Fruit fly (Drosophila melanogaster) whole organism, embryonic: ENCODE data around the gene CG14219.

Experiments used
- BtbVII ChIP-seq: fragments of 200-800 bp; sonication (Bioruptor generic); optimal IDR thresholded peaks from 3 replicates; lab custom pipeline; 2017; ENCODE audit warnings: missing biosample characterization, mild to moderate bottlenecking, missing genetic modification characterization
- CG10462 ChIP-seq: fragments of 200-800 bp; sonication (Bioruptor generic); optimal IDR thresholded peaks from 2 replicates; lab custom pipeline; 2016; ENCODE audit warnings: missing biosample characterization, missing genetic modification characterization
- CG10959 ChIP-seq: fragments of 200-800 bp; sonication (Bioruptor generic); IDR thresholded peaks from 2 replicates; pipeline ENCODE4 v1.3.6; 2022; ENCODE audit warnings: missing biosample characterization, missing genetic modification characterization
- CG12769 ChIP-seq: fragments of 200-800 bp; sonication (Bioruptor generic); optimal IDR thresholded peaks from 2 replicates; lab custom pipeline; 2019; ENCODE audit warnings: missing biosample characterization, mild to moderate bottlenecking, missing genetic modification characterization, moderate library complexity
- CG13123 ChIP-seq: fragments of 200-800 bp; sonication (Bioruptor generic); optimal IDR thresholded peaks from 2 replicates; lab custom pipeline; 2016; ENCODE audit warnings: missing biosample characterization, missing genetic modification characterization
- CG14965 ChIP-seq: fragments of 200-800 bp; sonication (Bioruptor generic); optimal IDR thresholded peaks from 2 replicates; lab custom pipeline; 2016; ENCODE audit warnings: missing biosample characterization, missing genetic modification characterization, borderline replicate concordance
- CG18599 ChIP-seq: fragments of 200-800 bp; sonication (Bioruptor generic); optimal IDR thresholded peaks from 3 replicates; lab custom pipeline; 2017; ENCODE audit warnings: missing biosample characterization, missing genetic modification characterization, mild to moderate bottlenecking, moderate library complexity, missing genetic modification reagents
- CG32532 ChIP-seq: fragments of 200-800 bp; sonication (Bioruptor generic); IDR thresholded peaks from 2 replicates; pipeline ENCODE4 v1.3.6; 2022; ENCODE audit warnings: missing biosample characterization, missing genetic modification characterization
- CG3726 ChIP-seq: fragments of 200-800 bp; sonication (Bioruptor generic); IDR thresholded peaks from 3 replicates; pipeline ENCODE4, ENCODE4 v1.3.6; 2022; ENCODE audit warnings: missing biosample characterization, missing genetic modification characterization
- CG4730 ChIP-seq: fragments of 200-800 bp; sonication (Bioruptor generic); IDR thresholded peaks from 2 replicates; pipeline ENCODE4 v1.3.6; 2022; ENCODE audit warnings: missing biosample characterization, missing genetic modification characterization
- CG6683 ChIP-seq: fragments of 200-800 bp; sonication (Bioruptor generic); optimal IDR thresholded peaks from 2 replicates; lab custom pipeline; 2017; ENCODE audit warnings: missing biosample characterization, mild to moderate bottlenecking, missing genetic modification characterization, missing genetic modification reagents
- CG6765 ChIP-seq: fragments of 200-800 bp; sonication (Bioruptor generic); optimal IDR thresholded peaks from 3 replicates; lab custom pipeline; 2017; ENCODE audit warnings: missing biosample characterization, mild to moderate bottlenecking, missing genetic modification characterization
- CG7786 ChIP-seq: fragments of 200-800 bp; sonication (Bioruptor generic); optimal IDR thresholded peaks from 2 replicates; lab custom pipeline; 2016; ENCODE audit warnings: missing biosample characterization, missing genetic modification characterization
- CG7928 ChIP-seq: fragments of 200-800 bp; sonication (Bioruptor generic); optimal IDR thresholded peaks from 2 replicates; lab custom pipeline; 2017; ENCODE audit warnings: missing biosample characterization, mild to moderate bottlenecking, missing genetic modification characterization
- CG7987 ChIP-seq: fragments of 200-800 bp; sonication (Bioruptor generic); optimal IDR thresholded peaks from 2 replicates; lab custom pipeline; 2018; ENCODE audit warnings: missing biosample characterization, mild to moderate bottlenecking, missing genetic modification characterization, moderate library complexity
- CG8388 ChIP-seq: fragments of 200-800 bp; sonication (Bioruptor generic); optimal IDR thresholded peaks from 2 replicates; lab custom pipeline; 2019; ENCODE audit warnings: missing biosample characterization, mild to moderate bottlenecking, missing genetic modification characterization, moderate library complexity
- CG8478 ChIP-seq: fragments of >200 bp; optimal IDR thresholded peaks from 2 replicates; lab custom pipeline; 2018
- Dip3 ChIP-seq: fragments of 200-800 bp; sonication (Bioruptor generic); optimal IDR thresholded peaks from 3 replicates; lab custom pipeline; 2016; ENCODE audit warnings: missing biosample characterization, missing genetic modification characterization
- Drgx ChIP-seq: fragments of 200-800 bp; sonication (Bioruptor generic); IDR thresholded peaks from 2 replicates; pipeline ENCODE4 v1.3.6; 2022; ENCODE audit warnings: missing biosample characterization, missing genetic modification characterization
- Fer1 ChIP-seq: fragments of 200-800 bp; sonication (Bioruptor generic); optimal IDR thresholded peaks from 2 replicates; lab custom pipeline; 2017; ENCODE audit warnings: missing biosample characterization, mild to moderate bottlenecking, missing genetic modification characterization
- GATAe ChIP-seq: fragments of 200-800 bp; sonication (Bioruptor generic); conservative IDR thresholded peaks from 2 replicates; pipeline ENCODE4 v1.3.6; 2022; ENCODE audit warnings: missing biosample characterization, missing genetic modification characterization
- Hand ChIP-seq: fragments of 200-800 bp; sonication (Bioruptor generic); optimal IDR thresholded peaks from 2 replicates; lab custom pipeline; 2017; ENCODE audit warnings: mild to moderate bottlenecking, missing biosample characterization, missing genetic modification reagents, missing genetic modification characterization
- Oaz ChIP-seq: fragments of 200-800 bp; sonication (Bioruptor generic); IDR thresholded peaks from 2 replicates; pipeline ENCODE4 v1.3.6; 2022; ENCODE audit warnings: missing biosample characterization, missing genetic modification characterization
- Opbp ChIP-seq: fragments of 200-800 bp; sonication (Bioruptor generic); IDR thresholded peaks from 3 replicates; pipeline ENCODE4 v1.3.6; 2022; ENCODE audit warnings: missing biosample characterization, missing genetic modification characterization; ENCODE audit not compliant: partially characterized antibody
- Poxn ChIP-seq: fragments of 200-800 bp; sonication (Bioruptor generic); IDR thresholded peaks from 2 replicates; pipeline ENCODE4 v1.3.6; 2022; ENCODE audit warnings: missing biosample characterization, missing genetic modification characterization
- Side ChIP-seq: fragments of 200-800 bp; sonication (Bioruptor generic); optimal IDR thresholded peaks from 2 replicates; lab custom pipeline; 2016; ENCODE audit warnings: missing biosample characterization, missing genetic modification characterization
- ab ChIP-seq: fragments of 200-800 bp; sonication (Bioruptor generic); optimal IDR thresholded peaks from 2 replicates; lab custom pipeline; 2016; ENCODE audit warnings: missing biosample characterization, missing genetic modification characterization
- cad ChIP-seq: fragments of >200 bp; optimal IDR thresholded peaks from 2 replicates; lab custom pipeline; 2017; ENCODE audit warnings: missing biosample characterization, missing genetic modification characterization
- cato ChIP-seq: fragments of 200-800 bp; sonication (Bioruptor generic); optimal IDR thresholded peaks from 2 replicates; lab custom pipeline; 2016; ENCODE audit warnings: missing biosample characterization, missing genetic modification characterization, borderline replicate concordance
- chinmo ChIP-seq: fragments of 200-800 bp; sonication (Bioruptor generic); IDR thresholded peaks from 4 replicates; pipeline ENCODE4 v1.3.6; 2022; ENCODE audit warnings: missing biosample characterization, missing genetic modification characterization; ENCODE audit not compliant: partially characterized antibody
- crp ChIP-seq, 2 experiments: fragments of 200-800 bp; sonication (Bioruptor generic); optimal IDR thresholded peaks; 2 replicates in 1 of 2; 3 replicates in 1 of 2; lab custom pipeline; 2017; ENCODE audit warnings: missing biosample characterization in 2 of 2, missing genetic modification characterization in 2 of 2, mild to moderate bottlenecking in 1 of 2, moderate library complexity in 1 of 2
- dm ChIP-seq: fragments of 200-800 bp; sonication (Bioruptor generic); optimal IDR thresholded peaks from 3 replicates; lab custom pipeline; 2016; ENCODE audit warnings: missing biosample characterization, missing genetic modification characterization
- dmrt99B ChIP-seq: fragments of 200-800 bp; sonication (Bioruptor generic); optimal IDR thresholded peaks from 2 replicates; lab custom pipeline; 2018; ENCODE audit warnings: missing biosample characterization, mild to moderate bottlenecking, missing genetic modification characterization, moderate library complexity
- grau ChIP-seq: fragments of 200-800 bp; optimal IDR thresholded peaks from 3 replicates; lab custom pipeline; 2019; ENCODE audit warnings: missing biosample characterization, mild to moderate bottlenecking, missing genetic modification characterization, moderate library complexity
- insv ChIP-seq, 2 experiments: fragments of 200-800 bp; sonication (Bioruptor generic); optimal IDR thresholded peaks; 3 replicates each; lab custom pipeline; 2016 to 2018; ENCODE audit warnings: missing biosample characterization in 2 of 2, missing genetic modification characterization in 2 of 2
- ken ChIP-seq: fragments of 200-800 bp; sonication (Bioruptor generic); IDR thresholded peaks from 3 replicates; pipeline ENCODE4 v1.3.6; 2022; ENCODE audit warnings: missing biosample characterization, missing genetic modification characterization
- klu ChIP-seq: fragments of 200-800 bp; sonication (Bioruptor generic); IDR thresholded peaks from 2 replicates; pipeline ENCODE4 v1.3.6; 2022; ENCODE audit warnings: missing biosample characterization, missing genetic modification characterization
- kni ChIP-seq: fragments of 200-800 bp; sonication (Bioruptor generic); optimal IDR thresholded peaks from 3 replicates; lab custom pipeline; 2017; ENCODE audit warnings: mild to moderate bottlenecking, missing biosample characterization, missing genetic modification reagents, missing genetic modification characterization
- lmd ChIP-seq: fragments of 200-800 bp; sonication (Bioruptor generic); IDR thresholded peaks from 2 replicates; pipeline ENCODE4 v1.3.6; 2022; ENCODE audit warnings: missing biosample characterization, missing genetic modification characterization
- mam ChIP-seq: fragments of 200-800 bp; sonication (Bioruptor generic); optimal IDR thresholded peaks from 3 replicates; lab custom pipeline; 2016; ENCODE audit warnings: missing biosample characterization, missing genetic modification characterization
- nom ChIP-seq: fragments of 200-800 bp; sonication (Bioruptor generic); optimal IDR thresholded peaks from 2 replicates; lab custom pipeline; 2017; ENCODE audit warnings: missing biosample characterization, missing genetic modification characterization, mild to moderate bottlenecking, moderate library complexity, missing genetic modification reagents
- pan ChIP-seq, 4 experiments: fragments of >200 bp in 3 of 4; fragments of 200-800 bp in 1 of 4; sonication (Bioruptor generic) in 1 of 4; optimal IDR thresholded peaks in 3 of 4; IDR thresholded peaks in 1 of 4; 2 replicates each; pipeline versions ENCODE4 v1.3.6 to Lab custom; 2017 to 2022; ENCODE audit warnings: missing biosample characterization in 2 of 4, missing genetic modification characterization in 2 of 4, mixed read lengths in 1 of 4
- phol ChIP-seq: fragments of 200-800 bp; sonication (Bioruptor generic); optimal IDR thresholded peaks from 3 replicates; lab custom pipeline; 2018; ENCODE audit warnings: missing biosample characterization, mild to moderate bottlenecking, missing genetic modification characterization, moderate library complexity
- sisA ChIP-seq: fragments of 200-800 bp; sonication (Bioruptor generic); IDR thresholded peaks from 2 replicates; pipeline ENCODE4 v1.3.6; 2022; ENCODE audit warnings: missing biosample characterization, missing genetic modification characterization
- tap ChIP-seq: fragments of 200-800 bp; optimal IDR thresholded peaks from 3 replicates; lab custom pipeline; 2019; ENCODE audit warnings: missing biosample characterization, mild to moderate bottlenecking, missing genetic modification characterization, moderate library complexity
- tgo ChIP-seq: fragments of 200-800 bp; sonication (Bioruptor generic); IDR thresholded peaks from 3 replicates; pipeline ENCODE4 v1.3.6; 2022; ENCODE audit warnings: missing biosample characterization, missing genetic modification characterization
- twi ChIP-seq: fragments of 200-800 bp; optimal IDR thresholded peaks from 2 replicates; lab custom pipeline; 2019; ENCODE audit warnings: missing biosample characterization, mild to moderate bottlenecking, missing genetic modification characterization, moderate library complexity
- unc-4 ChIP-seq: fragments of 200-800 bp; sonication (Bioruptor generic); IDR thresholded peaks from 2 replicates; pipeline ENCODE4 v1.3.6; 2022; ENCODE audit warnings: missing biosample characterization, missing genetic modification characterization; ENCODE audit not compliant: partially characterized antibody

CG14219 gene

DNA sequence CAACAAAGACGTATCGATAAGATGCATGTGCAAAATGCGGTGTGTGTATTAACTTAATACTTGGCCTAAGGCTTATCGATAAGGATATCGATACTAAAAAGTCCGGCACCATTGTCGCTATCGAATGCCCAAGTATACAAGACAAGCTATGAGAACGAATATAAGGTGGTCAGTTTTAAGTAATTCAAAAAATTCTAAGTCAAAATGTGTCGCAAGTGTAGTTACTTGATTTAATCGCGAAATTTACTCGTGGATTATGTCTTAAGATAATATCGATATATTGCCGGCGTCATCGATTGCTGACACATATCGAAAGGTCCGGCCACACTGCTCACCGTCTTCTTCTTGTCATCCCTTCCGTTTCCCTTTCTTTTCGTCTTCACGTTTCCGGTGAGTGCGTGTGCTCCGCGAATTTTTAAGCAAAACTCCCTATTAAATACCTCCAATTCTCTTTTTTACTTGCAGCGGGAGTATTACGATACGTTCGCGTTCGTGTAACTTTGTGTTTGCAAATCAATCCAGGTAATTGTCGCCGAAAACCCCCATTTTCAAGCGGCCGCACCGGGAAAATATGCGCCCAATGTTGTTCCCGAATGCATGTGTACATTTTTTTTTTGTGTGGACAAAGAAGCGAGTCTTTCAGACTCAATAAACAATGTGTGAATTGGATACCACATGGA is 7.9 kb upstream of the CG14219 start, which contains the start of gene RpS10b (continued):
- TF ChIP-seq CG32532 (GFP tag; lab: Robert Waterston, UW): peak; percentile 96
- peak; percentile 88 for TF ChIP-seq unc-4 (GFP tag; lab: Robert Waterston, UW)
- peak; percentile 92; the same call in 3 of the 4 replicates for TF ChIP-seq chinmo (GFP tag; lab: Robert Waterston, UW)
- TF ChIP-seq CG10959 (GFP tag; lab: Robert Waterston, UW): peak; percentile 64
- TF ChIP-seq pan (optimal IDR thresholded peaks at IDR 0.05; lab: Kevin White, UChicago): no peak
- TF ChIP-seq pan (GFP tag; optimal IDR thresholded peaks at IDR 0.05 in 1 of 2, IDR thresholded peaks at IDR 0.05 in 1 of 2): peak in 1 of 2 experiments; percentile 87
- TF ChIP-seq lmd (GFP tag; lab: Robert Waterston, UW): peak; percentile 65
- peak; percentile 34; the same call in 1 of the 2 replicates for TF ChIP-seq Drgx (GFP tag; lab: Robert Waterston, UW)
- peak; percentile 76 for TF ChIP-seq Dip3
- TF ChIP-seq grau: peak; percentile 81
- TF ChIP-seq mam (GFP tag; lab: Kevin White, UChicago): peak; percentile 19
- peak; percentile 57 for TF ChIP-seq Oaz (GFP tag; lab: Robert Waterston, UW)
- peak; percentile 67 for TF ChIP-seq ken
- TF ChIP-seq tap (tag; lab: Kevin White, UChicago): peak; percentile 60
- peak; percentile 67 for TF ChIP-seq CG7928
- peak in 1 of 2 experiments; percentile 63 for TF ChIP-seq crp (GFP tag; optimal IDR thresholded peaks at IDR 0.05; lab: Kevin White, UChicago)
- TF ChIP-seq nom (GFP tag; lab: Kevin White, UChicago): peak; percentile 96
- TF ChIP-seq BtbVII (GFP tag; lab: Kevin White, UChicago): peak; percentile 94
- TF ChIP-seq CG6765 (GFP tag; lab: Kevin White, UChicago): peak; percentile 97
- TF ChIP-seq cad: no peak
- TF ChIP-seq twi (tag; lab: Kevin White, UChicago): peak; percentile 76
- TF ChIP-seq cato (GFP tag; lab: Kevin White, UChicago): peak; percentile 81
- TF ChIP-seq CG13123 (GFP tag; lab: Kevin White, UChicago): peak; percentile 54
- peak; percentile 95 for TF ChIP-seq dm (GFP tag; lab: Kevin White, UChicago)
- peak; percentile 68 for TF ChIP-seq CG14965 (GFP tag; lab: Kevin White, UChicago)
- peak; percentile 93 for TF ChIP-seq Fer1 (GFP tag; lab: Kevin White, UChicago)
- peak in 1 of 2 experiments; percentile 83 for TF ChIP-seq insv (GFP tag; optimal IDR thresholded peaks at IDR 0.05; lab: Kevin White, UChicago)
- no peak for TF ChIP-seq CG8478 (lab: Kevin White, UChicago)
- TF ChIP-seq CG8388 (GFP tag; lab: Kevin White, UChicago): peak; percentile 74
- no peak for TF ChIP-seq ab (GFP tag; lab: Kevin White, UChicago)
- TF ChIP-seq CG3726 (GFP tag; lab: Robert Waterston, UW): peak; percentile 66; the same call in 2 of the 3 replicates
- peak; percentile 81 for TF ChIP-seq dmrt99B
- peak; percentile 97 for TF ChIP-seq CG7987 (GFP tag; lab: Kevin White, UChicago)
- no peak for TF ChIP-seq Poxn (GFP tag; lab: Robert Waterston, UW)
- peak; percentile 84 for TF ChIP-seq CG6683 (GFP tag; lab: Kevin White, UChicago)
- peak; percentile 54 for TF ChIP-seq CG10462 (GFP tag; lab: Kevin White, UChicago)
- TF ChIP-seq tgo (GFP tag; lab: Robert Waterston, UW): peak; percentile 38; the same call in 2 of the 3 replicates
- TF ChIP-seq CG18599: peak; percentile 92
- TF ChIP-seq CG4730: 0 out of 2 replicates have a peak, but pooled peaks have one; percentile 25
- peak; percentile 88 for TF ChIP-seq phol (tag; lab: Kevin White, UChicago)
- peak; percentile 96 for TF ChIP-seq kni
- TF ChIP-seq sisA (GFP tag; lab: Robert Waterston, UW): peak; percentile 55; the same call in 1 of the 2 replicates
- TF ChIP-seq Side (GFP tag; lab: Kevin White, UChicago): peak; percentile 78
- peak; percentile 88 for TF ChIP-seq Opbp (GFP tag; lab: Robert Waterston, UW)
- TF ChIP-seq CG12769 (tag; lab: Kevin White, UChicago): peak; percentile 78
- peak; percentile 90 for TF ChIP-seq Hand (GFP tag; lab: Kevin White, UChicago)
- peak; percentile 81 for TF ChIP-seq CG7786 (GFP tag; lab: Kevin White, UChicago)
- TF ChIP-seq klu (GFP tag; lab: Robert Waterston, UW): peak; percentile 17; the same call in 1 of the 2 replicates
- TF ChIP-seq GATAe: no peak
